Fruit fly (Drosophila melanogaster): Measurements from ENCODE around the gene Ythdc1.

DNA sequence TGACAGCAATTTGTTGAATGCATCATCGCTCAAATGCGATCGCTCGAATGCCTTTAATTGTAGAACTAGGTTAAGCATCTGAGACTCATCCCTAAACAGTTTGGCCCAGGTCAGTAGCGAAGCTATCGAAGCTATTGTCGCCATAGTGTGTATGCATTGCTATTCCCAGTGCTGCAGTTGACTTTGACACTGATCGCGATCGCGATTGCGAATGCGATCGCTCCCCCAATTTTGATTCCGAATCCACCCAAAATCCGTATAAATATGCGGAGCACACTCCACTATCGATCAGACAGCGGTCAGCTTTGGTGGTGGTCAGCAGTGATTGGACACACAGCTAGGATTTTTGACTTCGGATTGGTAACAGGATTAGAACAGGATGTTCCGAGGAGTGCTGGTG is 44.2 kb downstream of the Ythdc1 start, which contains the start of gene CG14961:
- TF ChIP-seq cnc (optimal IDR thresholded peaks at IDR 0.05) (no peak), CG14711 (tag; optimal IDR thresholded peaks at IDR 0.05) (no peak), kay (GFP tag; ENCODE audit: borderline replicate concordance) (no peak), CG7101 (tag; optimal IDR thresholded peaks at IDR 0.05) (no peak), CG1620 (GFP tag; optimal IDR thresholded peaks at IDR 0.05) (no peak), ovo (GFP tag; optimal IDR thresholded peaks at IDR 0.05) (no peak), CG12768 (GFP tag; optimal IDR thresholded peaks at IDR 0.05) (no peak), Crg-1 (GFP tag; optimal IDR thresholded peaks at IDR 0.05) (no peak), pad (GFP tag; optimal IDR thresholded peaks at IDR 0.05) (no peak), CG33017 (tag; optimal IDR thresholded peaks at IDR 0.05) (no peak), toe (GFP tag; optimal IDR thresholded peaks at IDR 0.05) (no peak), Hr96 (GFP tag; optimal IDR thresholded peaks at IDR 0.05) (no peak)

All from whole organism, adult.